Fruit fly (Drosophila melanogaster) whole organism, embryonic: Measurements from ENCODE around the gene CG12539.
A peak's percentile ranks its signal among the peaks of the same experiment; 100 is the strongest.

Source experiments
- CG10366 ChIP-seq: fragments of 200-800 bp; sonication (Bioruptor generic); IDR thresholded peaks from 2 replicates; pipeline ENCODE4 v1.3.6; 2022; ENCODE audit warnings: missing biosample characterization, missing genetic modification characterization
- CG11504 ChIP-seq: fragments of 200-800 bp; sonication (Bioruptor generic); optimal IDR thresholded peaks from 3 replicates; lab custom pipeline; 2019; ENCODE audit warnings: missing biosample characterization, mild to moderate bottlenecking, missing genetic modification characterization, moderate library complexity
- CG13296 ChIP-seq: fragments of 200-800 bp; sonication (Bioruptor generic); optimal IDR thresholded peaks from 3 replicates; lab custom pipeline; 2018; ENCODE audit warnings: missing biosample characterization, mild to moderate bottlenecking, missing genetic modification characterization
- CG14441 ChIP-seq: fragments of 200-800 bp; sonication (Bioruptor generic); IDR thresholded peaks from 2 replicates; pipeline ENCODE4 v1.3.6; 2022; ENCODE audit warnings: missing biosample characterization, missing genetic modification characterization
- CG15011 ChIP-seq: fragments of 200-800 bp; sonication (Bioruptor generic); optimal IDR thresholded peaks from 3 replicates; lab custom pipeline; 2018; ENCODE audit warnings: missing biosample characterization, mild to moderate bottlenecking, missing genetic modification characterization
- CG1602 ChIP-seq: fragments of 200-800 bp; sonication (Bioruptor generic); optimal IDR thresholded peaks from 3 replicates; lab custom pipeline; 2016; ENCODE audit warnings: missing biosample characterization, missing genetic modification characterization
- CG17385 ChIP-seq: fragments of 200-800 bp; sonication (Bioruptor generic); optimal IDR thresholded peaks from 3 replicates; lab custom pipeline; 2018; ENCODE audit warnings: missing biosample characterization, mild to moderate bottlenecking, missing genetic modification characterization
- CG17829 ChIP-seq: fragments of 200-800 bp; optimal IDR thresholded peaks from 2 replicates; lab custom pipeline; 2019; ENCODE audit warnings: missing biosample characterization, mild to moderate bottlenecking, missing genetic modification characterization, moderate library complexity
- CG18476 ChIP-seq: fragments of 200-800 bp; sonication (Bioruptor generic); optimal IDR thresholded peaks from 2 replicates; lab custom pipeline; 2016; ENCODE audit warnings: missing biosample characterization, mild to moderate bottlenecking, missing genetic modification characterization
- CG18619 ChIP-seq: fragments of 200-800 bp; sonication (Bioruptor generic); optimal IDR thresholded peaks from 3 replicates; lab custom pipeline; 2017; ENCODE audit warnings: missing biosample characterization, mild to moderate bottlenecking, missing genetic modification characterization
- CG34224 ChIP-seq: fragments of 200-800 bp; sonication (Bioruptor generic); IDR thresholded peaks from 3 replicates; pipeline ENCODE4 v1.3.6; 2022; ENCODE audit warnings: missing biosample characterization, missing genetic modification characterization; ENCODE audit not compliant: partially characterized antibody
- CG4328 ChIP-seq: fragments of 200-800 bp; sonication (Bioruptor generic); optimal IDR thresholded peaks from 3 replicates; lab custom pipeline; 2017; ENCODE audit warnings: missing biosample characterization, missing genetic modification reagents, missing genetic modification characterization
- CG4424 ChIP-seq: fragments of 200-800 bp; sonication (Bioruptor generic); optimal IDR thresholded peaks from 3 replicates; lab custom pipeline; 2016; ENCODE audit warnings: missing biosample characterization, missing genetic modification characterization
- CG4820 ChIP-seq: fragments of 200-800 bp; sonication (Bioruptor generic); optimal IDR thresholded peaks from 3 replicates; lab custom pipeline; 2016; ENCODE audit warnings: missing biosample characterization, missing genetic modification characterization
- CG6272 ChIP-seq: fragments of 200-800 bp; sonication (Bioruptor generic); IDR thresholded peaks from 2 replicates; pipeline ENCODE4 v1.3.6; 2022; ENCODE audit warnings: missing biosample characterization, missing genetic modification characterization
- CG7839 ChIP-seq: fragments of 200-800 bp; sonication (Bioruptor generic); optimal IDR thresholded peaks from 3 replicates; lab custom pipeline; 2018; ENCODE audit warnings: missing biosample characterization, mild to moderate bottlenecking, missing genetic modification characterization, moderate library complexity
- CG8290 ChIP-seq, 3 experiments: fragments of 200-800 bp; sonication (Bioruptor generic); optimal IDR thresholded peaks; 2 replicates each; lab custom pipeline; 2016 to 2019; ENCODE audit warnings: missing biosample characterization in 3 of 3, missing genetic modification characterization in 3 of 3, mild to moderate bottlenecking in 2 of 3, moderate library complexity in 1 of 3
- CG8765 ChIP-seq: fragments of 200-800 bp; sonication (Bioruptor generic); IDR thresholded peaks from 2 replicates; pipeline ENCODE4 v1.3.6; 2022; ENCODE audit warnings: missing biosample characterization, missing genetic modification characterization
- CG8924 ChIP-seq: fragments of 200-800 bp; optimal IDR thresholded peaks from 3 replicates; lab custom pipeline; 2019; ENCODE audit warnings: missing biosample characterization, mild to moderate bottlenecking, missing genetic modification characterization, moderate library complexity
- CG9215 ChIP-seq: fragments of 200-800 bp; sonication (Bioruptor generic); IDR thresholded peaks from 2 replicates; pipeline ENCODE4 v1.3.6; 2022; ENCODE audit warnings: missing biosample characterization, missing genetic modification characterization
- CG9609 ChIP-seq: fragments of 200-800 bp; sonication (Bioruptor generic); optimal IDR thresholded peaks from 3 replicates; lab custom pipeline; 2016; ENCODE audit warnings: missing biosample characterization, missing genetic modification characterization
- Chrac-16 ChIP-seq: fragments of 200-800 bp; sonication (Bioruptor generic); optimal IDR thresholded peaks from 3 replicates; lab custom pipeline; 2016; ENCODE audit warnings: missing biosample characterization, missing genetic modification characterization
- CkIIα-i1 ChIP-seq: fragments of 200-800 bp; sonication (Bioruptor generic); IDR thresholded peaks from 2 replicates; pipeline ENCODE4 v1.3.6; 2022; ENCODE audit warnings: missing biosample characterization, missing genetic modification characterization
- Dll ChIP-seq: fragments of 200-800 bp; sonication (Bioruptor generic); IDR thresholded peaks from 4 replicates; pipeline ENCODE4 v1.3.6; 2022; ENCODE audit warnings: missing biosample characterization, missing genetic modification characterization; ENCODE audit not compliant: partially characterized antibody
- Ets65A ChIP-seq: fragments of 200-800 bp; sonication (Bioruptor generic); peaks from one replicate; lab custom pipeline; 2016; ENCODE audit warnings: missing biosample characterization, missing genetic modification characterization
- Hmr ChIP-seq: fragments of 200-800 bp; sonication (Bioruptor generic); optimal IDR thresholded peaks from 3 replicates; lab custom pipeline; 2017; ENCODE audit warnings: mild to moderate bottlenecking, missing biosample characterization, missing genetic modification reagents, missing genetic modification characterization
- Hr3 ChIP-seq: fragments of 200-800 bp; sonication (Bioruptor generic); optimal IDR thresholded peaks from 3 replicates; lab custom pipeline; 2016; ENCODE audit warnings: missing biosample characterization, missing genetic modification characterization
- MTF-1 ChIP-seq: fragments of 200-800 bp; sonication (Bioruptor generic); optimal IDR thresholded peaks from 2 replicates; lab custom pipeline; 2018; ENCODE audit warnings: missing biosample characterization, mild to moderate bottlenecking, missing genetic modification characterization, borderline replicate concordance
- NK7.1 ChIP-seq: fragments of 200-800 bp; sonication (Bioruptor generic); optimal IDR thresholded peaks from 3 replicates; lab custom pipeline; 2016; ENCODE audit warnings: missing biosample characterization, missing genetic modification characterization
- Neu2 ChIP-seq: fragments of 200-800 bp; sonication (Bioruptor generic); optimal IDR thresholded peaks from 3 replicates; lab custom pipeline; 2016; ENCODE audit warnings: missing biosample characterization, missing genetic modification characterization, borderline replicate concordance
- Ptx1 ChIP-seq: fragments of 200-800 bp; sonication (Bioruptor generic); IDR thresholded peaks from 2 replicates; pipeline ENCODE4 v1.3.6; 2022; ENCODE audit warnings: missing biosample characterization, missing genetic modification characterization
- Scr ChIP-seq: fragments of 200-800 bp; sonication (Bioruptor generic); IDR thresholded peaks from 2 replicates; pipeline ENCODE4 v1.3.6; 2022; ENCODE audit warnings: missing biosample characterization, missing genetic modification characterization; ENCODE audit not compliant: partially characterized antibody
- Tbp ChIP-seq: fragments of >200 bp; optimal IDR thresholded peaks from 2 replicates; lab custom pipeline; 2018; ENCODE audit warnings: missing biosample characterization, missing genetic modification characterization
- az2 ChIP-seq: fragments of 200-800 bp; sonication (Bioruptor generic); optimal IDR thresholded peaks from 3 replicates; lab custom pipeline; 2016; ENCODE audit warnings: missing biosample characterization, missing genetic modification characterization
- caup ChIP-seq: fragments of 200-800 bp; sonication (Bioruptor generic); optimal IDR thresholded peaks from 3 replicates; lab custom pipeline; 2017; ENCODE audit warnings: missing biosample characterization, mild to moderate bottlenecking, missing genetic modification characterization, moderate library complexity; ENCODE audit not compliant: severe bottlenecking
- chinmo ChIP-seq: fragments of 200-800 bp; sonication (Bioruptor generic); IDR thresholded peaks from 4 replicates; pipeline ENCODE4 v1.3.6; 2022; ENCODE audit warnings: missing biosample characterization, missing genetic modification characterization; ENCODE audit not compliant: partially characterized antibody
- ci ChIP-seq: fragments of 200-800 bp; sonication (Bioruptor generic); IDR thresholded peaks from 3 replicates; pipeline ENCODE4 v1.3.6; 2022; ENCODE audit warnings: missing biosample characterization, missing genetic modification characterization
- crol ChIP-seq: fragments of 200-800 bp; sonication (Bioruptor generic); IDR thresholded peaks from 2 replicates; pipeline ENCODE4 v1.3.6; 2022; ENCODE audit warnings: missing biosample characterization, missing genetic modification characterization
- fd96Cb ChIP-seq: fragments of 200-800 bp; sonication (Bioruptor generic); optimal IDR thresholded peaks from 2 replicates; lab custom pipeline; 2018; ENCODE audit warnings: missing biosample characterization, mild to moderate bottlenecking, missing genetic modification characterization, moderate library complexity
- fru ChIP-seq: fragments of >200 bp; optimal IDR thresholded peaks from 2 replicates; lab custom pipeline; 2017
- lilli ChIP-seq: fragments of 200-800 bp; sonication (Bioruptor generic); optimal IDR thresholded peaks from 3 replicates; lab custom pipeline; 2016; ENCODE audit warnings: missing biosample characterization, missing genetic modification characterization
- pan ChIP-seq, 4 experiments: fragments of >200 bp in 3 of 4; fragments of 200-800 bp in 1 of 4; sonication (Bioruptor generic) in 1 of 4; optimal IDR thresholded peaks in 3 of 4; IDR thresholded peaks in 1 of 4; 2 replicates each; pipeline versions ENCODE4 v1.3.6 to Lab custom; 2017 to 2022; ENCODE audit warnings: missing biosample characterization in 2 of 4, missing genetic modification characterization in 2 of 4, mixed read lengths in 1 of 4
- phol ChIP-seq: fragments of 200-800 bp; sonication (Bioruptor generic); optimal IDR thresholded peaks from 3 replicates; lab custom pipeline; 2018; ENCODE audit warnings: missing biosample characterization, mild to moderate bottlenecking, missing genetic modification characterization, moderate library complexity
- salm ChIP-seq: fragments of 200-800 bp; sonication (Bioruptor generic); optimal IDR thresholded peaks from 2 replicates; lab custom pipeline; 2018; ENCODE audit warnings: missing biosample characterization, mild to moderate bottlenecking, missing genetic modification characterization
- scrt ChIP-seq: fragments of 200-800 bp; sonication (Bioruptor generic); optimal IDR thresholded peaks from 2 replicates; lab custom pipeline; 2018; ENCODE audit warnings: missing biosample characterization, mild to moderate bottlenecking, missing genetic modification characterization, moderate library complexity
- tgo ChIP-seq: fragments of 200-800 bp; sonication (Bioruptor generic); IDR thresholded peaks from 3 replicates; pipeline ENCODE4 v1.3.6; 2022; ENCODE audit warnings: missing biosample characterization, missing genetic modification characterization
- tio ChIP-seq: fragments of 200-800 bp; sonication (Bioruptor generic); optimal IDR thresholded peaks from 2 replicates; lab custom pipeline; 2017; ENCODE audit warnings: missing biosample characterization, missing genetic modification characterization, inconsistent platforms
- tup ChIP-seq: fragments of 200-800 bp; sonication (Bioruptor generic); optimal IDR thresholded peaks from 2 replicates; lab custom pipeline; 2016; ENCODE audit warnings: missing biosample characterization, mild to moderate bottlenecking, missing genetic modification characterization, moderate library complexity
- unpg ChIP-seq: fragments of 200-800 bp; sonication (Bioruptor generic); optimal IDR thresholded peaks from 3 replicates; lab custom pipeline; 2018; ENCODE audit warnings: missing biosample characterization, mild to moderate bottlenecking, missing genetic modification characterization, moderate library complexity
- yki ChIP-seq: fragments of >200 bp; optimal IDR thresholded peaks from 3 replicates; lab custom pipeline; 2018

Gene CG12539

DNA sequence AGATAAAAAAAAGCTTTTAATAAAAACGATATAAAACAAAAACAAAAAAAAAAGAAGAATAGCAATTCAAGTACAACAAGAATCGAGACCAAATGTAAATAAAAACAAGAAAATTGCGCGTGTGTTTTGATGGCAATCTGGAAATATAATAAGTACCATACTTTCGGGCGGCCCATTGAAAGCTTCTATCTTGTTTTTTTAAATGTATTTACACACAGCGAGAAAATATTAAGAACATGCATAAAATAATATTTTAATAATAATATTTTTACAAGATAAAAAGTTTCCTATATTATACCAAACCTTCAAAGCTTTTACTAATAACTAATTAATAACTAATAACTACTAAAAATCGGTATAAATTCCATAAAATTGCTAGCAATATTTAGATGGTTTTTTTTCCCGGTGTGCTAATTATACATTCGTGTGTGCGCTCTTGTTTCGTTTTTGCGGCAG, 4.1 kb downstream of the CG12539 start (continued):
- TF ChIP-seq CG10366 (GFP tag; lab: Robert Waterston, UW) (peak; percentile 8; the same call in 1 of the 2 replicates), CG17829 (peak; percentile 42), CG9609 (no peak), chinmo (GFP tag; lab: Robert Waterston, UW) (no peak), tgo (GFP tag; lab: Robert Waterston, UW) (peak; percentile 56; the same call in 2 of the 3 replicates), CG34224 (no peak), CG8924 (tag; lab: Kevin White, UChicago) (peak; percentile 35), CG18476 (GFP tag; lab: Kevin White, UChicago) (no peak), salm (tag; lab: Kevin White, UChicago) (no peak), Dll (GFP tag; lab: Robert Waterston, UW) (no peak), unpg (GFP tag; lab: Kevin White, UChicago) (peak; percentile 66), CG4820 (no peak), CG14441 (GFP tag; lab: Robert Waterston, UW) (no peak), yki (lab: Kevin White, UChicago) (no peak), az2 (GFP tag; lab: Kevin White, UChicago) (peak; percentile 38), CG6272 (no peak), CG17385 (GFP tag; lab: Kevin White, UChicago) (peak; percentile 26), Ptx1 (GFP tag; lab: Robert Waterston, UW) (0 out of 2 replicates have a peak, but pooled peaks have one; percentile 11), ci (GFP tag; lab: Robert Waterston, UW) (peak; percentile 33; the same call in 1 of the 3 replicates), lilli (GFP tag; lab: Kevin White, UChicago) (peak; percentile 16), caup (GFP tag; lab: Kevin White, UChicago) (peak; percentile 21), CkIIα-i1 (no peak), CG4328 (GFP tag; lab: Kevin White, UChicago) (no peak), fd96Cb (tag; lab: Kevin White, UChicago) (peak; percentile 55), Scr (GFP tag; lab: Robert Waterston, UW) (no peak), scrt (GFP tag; lab: Kevin White, UChicago) (no peak), pan (optimal IDR thresholded peaks at IDR 0.05; lab: Kevin White, UChicago) (no peak), pan (GFP tag; optimal IDR thresholded peaks at IDR 0.05 in 1 of 2, IDR thresholded peaks at IDR 0.05 in 1 of 2) (peak in 1 of 2 experiments; percentile 58), CG4424 (GFP tag; lab: Kevin White, UChicago) (peak; percentile 29), Ets65A (GFP tag; lab: Kevin White, UChicago) (peak; percentile 24), tup (no peak), NK7.1 (GFP tag; lab: Kevin White, UChicago) (no peak), CG8765 (GFP tag; lab: Robert Waterston, UW) (no peak), CG1602 (GFP tag; lab: Kevin White, UChicago) (peak; percentile 16), CG13296 (GFP tag; lab: Kevin White, UChicago) (peak; percentile 21), CG8290 (GFP tag; optimal IDR thresholded peaks at IDR 0.05; lab: Kevin White, UChicago) (no peak), CG8290 (tag; optimal IDR thresholded peaks at IDR 0.05; lab: Kevin White, UChicago) (no peak), Hmr (GFP tag; lab: Kevin White, UChicago) (peak; percentile 35), CG18619 (GFP tag; lab: Kevin White, UChicago) (peak; percentile 22), Chrac-16 (GFP tag; lab: Kevin White, UChicago) (no peak), Hr3 (GFP tag; lab: Kevin White, UChicago) (peak; percentile 22), tio (no peak), CG11504 (tag; lab: Kevin White, UChicago) (peak; percentile 73), fru (lab: Kevin White, UChicago) (no peak), CG7839 (peak; percentile 74), Neu2 (GFP tag; lab: Kevin White, UChicago) (no peak), CG15011 (no peak), phol (tag; lab: Kevin White, UChicago) (peak; percentile 58), CG9215 (no peak), crol (GFP tag; lab: Robert Waterston, UW) (no peak), MTF-1 (GFP tag; lab: Kevin White, UChicago) (no peak), Tbp (GFP tag; lab: Kevin White, UChicago) (no peak)
